Worm (Caenorhabditis elegans): ENCODE data around the gene F59C12.3.

- no peak for TF ChIP-seq daf-16 (GFP tag; optimal IDR thresholded peaks at IDR 0.05)
- TF ChIP-seq daf-16 (tag; optimal IDR thresholded peaks at IDR 0.05) = no peak
- TF ChIP-seq nhr-111 (GFP tag; optimal IDR thresholded peaks at IDR 0.05) = no peak
- no peak for TF ChIP-seq dpl-1 (GFP tag; optimal IDR thresholded peaks at IDR 0.05)
- TF ChIP-seq lin-13 (GFP tag; optimal IDR thresholded peaks at IDR 0.05) = no peak
- TF ChIP-seq fos-1 (tag; optimal IDR thresholded peaks at IDR 0.05) = no peak
- TF ChIP-seq R02D3.7 (tag; optimal IDR thresholded peaks at IDR 0.05) = no peak
- no peak for TF ChIP-seq skn-1 (tag; optimal IDR thresholded peaks at IDR 0.05)
- no peak for TF ChIP-seq ama-1 (optimal IDR thresholded peaks at IDR 0.05)
- no peak for TF ChIP-seq unc-62 (GFP tag; optimal IDR thresholded peaks at IDR 0.05 in 1 of 2)
- TF ChIP-seq unc-62 (tag; optimal IDR thresholded peaks at IDR 0.05) = no peak
Observed at ce11 chrX:16621467-16621866, 12.1 kb upstream of the F59C12.3 start, which contains the start of gene cpg-19.
